Fruit fly (Drosophila melanogaster) S2 (cell line): ENCODE measurements around the gene EAChm.

Experiments used
- CG8478 ChIP-seq: fragments of >200 bp; optimal IDR thresholded peaks from 2 replicates; lab custom pipeline; 2018
- CTCF ChIP-seq, 2 experiments: fragments of >200 bp; optimal IDR thresholded peaks; 2 replicates each; lab custom pipeline; 2018

Gene EAChm

DNA sequence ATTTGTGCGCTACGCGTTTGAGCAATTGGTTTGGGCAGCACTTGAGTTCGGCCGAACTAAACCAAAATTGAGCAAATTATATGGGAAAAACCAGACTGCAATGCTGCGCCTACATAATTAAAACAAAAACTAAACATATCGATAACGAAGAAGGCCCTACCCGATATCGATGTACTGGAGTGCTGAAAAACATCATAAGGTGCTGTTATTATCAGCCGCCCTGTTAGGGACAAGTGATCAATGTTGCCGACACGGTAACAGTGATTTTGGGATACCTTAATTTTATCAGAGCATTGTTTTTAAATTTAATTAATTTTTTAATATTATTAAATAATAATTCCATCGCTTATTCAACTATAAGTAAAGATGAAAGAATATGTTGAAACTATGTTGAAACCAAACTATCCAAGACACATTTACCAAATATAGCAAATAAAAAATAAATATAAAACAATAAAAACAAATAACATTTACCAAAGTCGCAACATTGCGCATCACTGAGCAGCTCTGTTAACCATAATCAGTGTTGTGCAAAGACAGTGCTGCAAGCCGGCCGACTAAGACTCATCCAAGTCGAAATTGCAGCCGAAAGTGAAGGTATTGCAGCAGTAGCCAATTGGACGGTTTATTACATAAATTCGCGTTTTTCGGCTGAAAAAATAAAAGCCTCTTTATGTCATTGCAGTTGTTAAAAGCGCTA, 40.2 kb downstream of the EAChm start, which contains the start of the genes sstn, Plp and GlyRS:
Gene sstn, minus strand, starts transcription at position 131 of the 700 bp plus-strand sequence.
Gene Plp, minus strand, starts transcription at position 136 of the 700 bp plus-strand sequence.
Gene GlyRS, plus strand, starts transcription at position 554 of the 700 bp plus-strand sequence.
- TF ChIP-seq CG8478 (lab: Kevin White, UChicago), result no peak
- TF ChIP-seq CTCF (optimal IDR thresholded peaks at IDR 0.05; lab: Kevin White, UChicago), result no peak

DNA sequence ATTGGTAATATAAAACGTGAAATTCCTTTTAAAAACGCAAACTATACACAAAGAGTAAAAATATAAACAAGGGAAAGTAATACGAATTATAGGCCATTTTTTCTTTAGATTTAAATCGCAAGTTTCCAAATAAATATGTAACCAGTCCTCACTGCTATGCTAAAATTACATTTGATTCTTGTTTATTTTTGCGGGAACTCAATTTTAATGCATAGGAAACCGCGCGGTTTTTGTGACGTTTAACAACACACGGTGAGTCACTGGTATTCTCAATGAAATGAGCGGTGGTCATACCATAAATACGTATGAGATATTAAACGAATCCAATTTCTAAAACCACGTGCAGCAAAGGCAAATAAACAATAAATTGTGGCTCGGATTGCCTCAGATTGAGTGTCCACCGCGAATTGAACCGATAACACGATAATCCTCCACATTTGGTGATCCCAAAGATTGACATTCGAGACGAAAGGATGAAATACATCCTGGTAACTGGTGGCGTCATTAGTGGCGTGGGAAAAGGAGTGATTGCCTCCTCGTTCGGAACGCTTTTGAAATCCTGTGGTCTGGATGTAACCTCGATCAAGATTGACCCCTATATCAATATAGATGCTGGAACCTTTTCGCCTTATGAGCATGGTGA, 43.4 kb downstream of the EAChm start, which contains the start of gene Ctps:
Gene Ctps, plus strand, starts transcription at position 37 of the 643 bp plus-strand sequence.
- TF ChIP-seq CG8478 (lab: Kevin White, UChicago) (no peak), CTCF (optimal IDR thresholded peaks at IDR 0.05; lab: Kevin White, UChicago) (no peak)

DNA sequence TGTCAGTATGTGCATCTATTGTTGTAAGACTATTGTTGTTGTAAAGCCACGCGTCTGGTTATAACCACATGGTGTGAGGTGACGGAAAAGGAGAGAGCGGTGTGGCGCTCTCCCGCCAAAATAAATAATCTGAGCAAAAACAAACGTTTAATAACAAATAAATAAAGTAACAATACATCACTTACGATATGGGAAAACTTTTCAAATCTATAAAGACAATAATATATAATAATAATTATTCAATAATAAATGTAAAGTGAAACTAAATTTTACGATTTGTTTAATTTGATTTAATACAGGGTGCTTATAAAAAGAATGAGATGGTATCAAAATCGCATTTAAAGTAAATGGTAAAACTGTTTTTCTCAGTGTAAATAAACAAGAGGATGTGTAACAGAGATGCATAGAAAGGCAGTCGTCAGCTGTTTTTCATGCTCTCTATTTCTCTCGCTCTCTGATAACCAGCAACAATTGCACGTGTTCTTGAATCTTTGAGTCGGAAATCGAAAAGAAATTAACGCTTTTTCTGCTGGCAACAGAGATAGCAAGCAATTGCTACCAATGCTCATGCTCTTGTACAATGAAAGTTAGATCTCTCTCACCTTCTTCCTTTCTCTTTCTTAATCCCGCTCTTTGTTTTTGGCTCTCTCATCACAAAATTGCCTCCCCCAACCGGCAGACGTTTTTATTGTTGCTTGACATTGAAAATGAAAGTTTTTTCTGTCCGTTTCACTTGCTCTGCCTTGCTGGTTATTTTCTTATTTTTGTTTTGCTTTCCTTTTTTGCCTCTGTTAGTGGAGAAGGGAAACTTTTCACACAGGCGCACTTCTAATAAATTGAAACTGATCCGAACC, 44.3 kb downstream of the EAChm start:
- TF ChIP-seq CTCF (optimal IDR thresholded peaks at IDR 0.05; lab: Kevin White, UChicago), result no peak
- no peak for TF ChIP-seq CG8478 (lab: Kevin White, UChicago)

DNA sequence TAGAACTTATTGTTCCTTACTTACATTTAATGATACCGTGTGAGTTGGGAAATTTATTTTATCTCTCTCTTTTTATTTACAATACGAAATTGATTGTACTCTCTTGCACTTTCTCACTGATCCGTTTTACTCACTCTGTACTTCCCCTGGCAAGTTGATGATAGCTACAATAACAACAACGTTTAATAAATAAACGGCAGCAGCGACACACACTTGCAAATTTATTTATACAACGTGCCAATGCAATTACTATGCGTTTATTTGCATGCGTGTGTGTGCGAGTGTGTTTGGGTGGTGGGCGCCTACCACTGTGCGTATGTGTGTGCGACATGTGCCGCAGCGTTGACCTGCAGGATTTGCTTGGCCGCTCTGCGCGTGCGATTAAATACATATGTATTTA, 45.0 kb downstream of the EAChm start:
- TF ChIP-seq CG8478 (lab: Kevin White, UChicago), result no peak
- no peak for TF ChIP-seq CTCF (optimal IDR thresholded peaks at IDR 0.05; lab: Kevin White, UChicago)

DNA sequence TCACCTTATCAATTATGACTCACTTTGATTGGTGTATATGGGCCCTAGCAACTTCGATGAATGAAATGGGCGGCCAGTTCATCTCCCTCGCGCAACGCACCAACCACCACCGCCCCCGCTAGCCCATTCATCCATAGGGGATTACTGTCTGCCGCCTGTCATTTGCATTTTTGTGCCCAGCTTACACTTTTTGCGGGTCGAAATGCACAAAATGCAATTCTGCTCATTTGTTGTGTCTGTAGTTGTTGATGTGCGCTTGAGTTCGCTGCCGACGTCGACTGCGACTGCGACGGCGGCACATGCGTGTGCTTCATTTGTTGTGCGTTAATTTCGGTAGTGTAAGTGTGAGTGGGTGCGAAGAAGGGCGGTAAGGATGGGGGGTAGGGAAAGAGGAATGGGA, 46.4 kb downstream of the EAChm start:
- no peak for TF ChIP-seq CTCF (optimal IDR thresholded peaks at IDR 0.05; lab: Kevin White, UChicago)
- TF ChIP-seq CG8478 (lab: Kevin White, UChicago), result no peak

DNA sequence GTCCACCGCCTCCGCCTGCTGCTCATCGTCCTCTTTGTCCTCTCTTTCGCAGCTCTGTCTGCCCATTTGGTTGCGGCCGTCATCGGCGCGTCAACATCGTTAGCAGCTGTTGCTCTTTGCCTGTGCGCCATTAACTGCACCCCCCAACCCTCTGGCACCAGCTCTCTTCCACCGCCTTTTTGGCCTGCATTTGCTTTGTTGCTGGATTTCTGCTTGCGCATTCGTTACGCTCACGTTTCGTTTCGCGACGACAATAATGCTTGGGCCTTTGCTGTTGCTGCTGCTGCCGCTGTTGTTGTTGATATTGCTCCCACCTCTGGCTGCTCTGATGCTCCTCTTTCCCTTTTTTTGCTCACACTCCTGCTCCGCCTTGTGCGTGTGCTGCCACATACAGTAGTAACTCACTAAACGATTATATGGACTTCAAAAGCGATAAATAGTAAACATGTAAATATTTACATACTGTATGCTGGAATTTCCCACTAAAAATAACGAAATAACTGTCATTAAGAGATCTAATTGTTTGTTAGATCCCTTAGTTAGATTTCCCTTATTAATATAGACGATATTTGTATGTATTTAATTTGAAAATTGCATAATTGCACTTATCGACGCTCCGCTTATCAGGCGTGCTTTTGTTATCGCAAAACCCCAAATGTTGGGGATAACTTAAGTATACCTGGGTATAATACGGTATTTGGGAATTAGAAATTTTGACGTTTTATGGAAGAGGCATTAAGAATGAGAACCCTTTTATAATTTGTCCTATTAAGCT, 47.2 kb downstream of the EAChm start:
- TF ChIP-seq CG8478 (lab: Kevin White, UChicago) (no peak), CTCF (optimal IDR thresholded peaks at IDR 0.05; lab: Kevin White, UChicago) (no peak)

DNA sequence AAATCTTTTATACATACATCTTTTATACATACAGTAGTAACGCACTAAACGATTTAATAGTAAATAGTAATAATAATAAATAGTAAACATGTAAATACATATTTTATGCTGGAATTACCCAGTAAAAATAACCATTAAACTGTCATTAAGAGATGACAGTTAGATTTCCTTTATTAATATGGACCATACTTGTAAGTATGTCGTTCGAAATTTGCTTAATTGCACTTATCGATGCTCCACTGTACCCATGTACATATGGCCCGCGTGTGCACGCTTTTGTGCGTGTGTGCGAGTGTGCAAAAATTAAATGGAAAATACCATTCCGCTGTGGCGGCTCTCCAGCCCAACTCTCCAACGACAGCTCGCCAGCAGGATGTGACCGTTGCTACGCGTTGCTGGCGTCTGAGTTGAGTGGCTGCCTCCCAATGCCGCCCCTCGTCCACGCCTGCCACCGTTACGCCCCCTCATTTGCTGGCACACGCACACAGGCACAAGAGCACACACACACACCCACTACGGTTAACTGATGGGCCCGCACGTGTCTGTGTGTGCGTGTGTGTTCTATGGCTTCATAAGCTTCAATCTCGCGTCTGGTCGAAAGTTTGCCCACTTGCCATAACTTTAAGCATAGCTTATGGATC, 48.2 kb downstream of the EAChm start:
- TF ChIP-seq CG8478 (lab: Kevin White, UChicago) (no peak), CTCF (optimal IDR thresholded peaks at IDR 0.05; lab: Kevin White, UChicago) (no peak)

DNA sequence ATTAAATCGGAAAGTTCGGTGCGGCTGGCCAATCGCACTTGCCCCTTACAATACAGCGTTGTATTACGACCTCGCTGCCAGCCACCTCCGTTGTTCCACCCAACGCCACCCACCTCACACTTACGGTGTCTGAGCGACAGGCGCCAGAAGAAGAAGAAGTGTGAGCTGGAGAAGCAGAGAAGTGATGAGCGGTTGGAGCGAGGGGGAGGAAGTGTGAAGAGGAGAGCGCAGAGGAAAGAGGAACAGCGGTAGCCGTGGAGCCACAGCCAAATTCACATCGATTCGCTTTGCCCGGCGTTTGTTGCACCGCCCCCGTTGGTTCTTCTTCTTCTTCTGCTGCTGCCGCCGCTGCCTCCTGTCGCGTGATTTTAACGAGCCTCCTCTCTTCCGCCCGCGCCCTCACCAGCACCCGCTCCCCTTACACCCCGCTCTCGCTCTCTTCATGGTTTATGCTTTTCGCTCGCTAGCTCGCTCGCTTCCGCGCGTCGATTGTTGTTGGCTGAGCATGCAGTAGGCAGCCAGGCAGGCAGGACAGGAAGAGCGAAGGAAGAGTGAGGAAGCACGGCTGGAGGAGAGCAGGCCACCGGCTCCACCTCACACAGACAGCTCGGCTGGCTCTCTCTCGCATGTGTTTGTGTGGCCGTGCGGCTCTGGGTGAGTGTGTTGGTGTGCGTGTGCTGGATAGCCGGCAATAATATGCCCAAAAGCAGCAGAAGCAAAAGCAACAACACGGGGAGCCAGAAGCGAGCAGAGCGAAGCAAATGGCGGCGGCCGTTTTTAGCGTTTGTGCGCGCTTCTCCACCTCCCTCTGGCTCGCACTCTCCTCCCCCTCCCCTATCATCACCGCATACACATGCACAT, 49.6 kb downstream of the EAChm start:
- TF ChIP-seq CTCF (optimal IDR thresholded peaks at IDR 0.05; lab: Kevin White, UChicago), result no peak
- no peak for TF ChIP-seq CG8478 (lab: Kevin White, UChicago)

DNA sequence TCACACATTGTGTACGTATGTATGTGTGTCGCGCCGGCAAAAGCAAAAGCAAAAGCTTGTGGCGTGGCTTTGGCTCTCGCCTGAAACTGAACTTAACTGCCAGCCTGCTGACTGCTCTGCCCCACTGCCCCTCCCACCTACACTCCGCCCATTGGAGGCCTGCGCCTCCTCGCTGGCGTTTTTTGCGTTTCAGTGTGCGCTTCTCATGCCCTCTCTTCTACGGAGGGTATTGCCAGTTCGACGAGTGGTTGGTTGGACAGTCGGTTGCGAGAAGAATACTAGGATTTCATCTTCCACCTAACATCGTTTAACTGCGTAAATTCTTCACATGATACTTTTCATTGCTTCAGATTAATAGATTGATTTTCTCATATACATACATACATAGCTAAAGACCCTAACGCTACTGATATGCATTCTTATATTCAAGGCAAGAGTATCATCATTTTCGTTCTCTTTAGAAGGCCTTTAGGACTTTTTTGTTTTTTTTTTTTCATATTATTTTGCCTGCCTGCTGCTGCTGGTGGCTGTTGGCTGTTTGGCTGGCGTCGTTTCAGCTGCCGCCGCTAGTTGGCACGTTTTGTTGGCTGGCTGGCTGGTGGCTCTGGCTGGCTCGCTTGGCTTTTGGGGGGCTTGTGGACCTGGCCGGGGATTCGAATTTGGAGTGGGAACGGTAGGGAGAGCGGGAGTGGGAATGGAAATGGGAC, 50.4 kb downstream of the EAChm start:
- TF ChIP-seq CTCF (optimal IDR thresholded peaks at IDR 0.05; lab: Kevin White, UChicago), result no peak
